Worm (Caenorhabditis elegans) whole organism, late embryonic: ENCODE data around the gene prx-3.

ENCODE experiments used
- ceh-14 ChIP-seq: sonication (generic microtip); optimal IDR thresholded peaks from 2 replicates; lab custom pipeline; 2016; ENCODE audit warnings: missing genotype, missing genetic modification characterization, missing compliant biosample characterization
- ceh-19 ChIP-seq: fragments of 200-800 bp; sonication (Bioruptor generic); optimal IDR thresholded peaks from 2 replicates; lab custom pipeline; 2018; ENCODE audit warnings: mild to moderate bottlenecking, missing genetic modification characterization, missing compliant biosample characterization
- ceh-22 ChIP-seq: sonication (generic microtip); optimal IDR thresholded peaks from 2 replicates; lab custom pipeline; 2017; ENCODE audit warnings: missing biosample characterization, missing genetic modification characterization
- ceh-24 ChIP-seq: sonication (generic microtip); optimal IDR thresholded peaks from 2 replicates; lab custom pipeline; 2016; ENCODE audit warnings: mild to moderate bottlenecking, missing genetic modification characterization, missing compliant biosample characterization
- ceh-31 ChIP-seq: sonication (generic microtip); optimal IDR thresholded peaks from 2 replicates; lab custom pipeline; 2016; ENCODE audit warnings: missing genetic modification characterization, missing compliant biosample characterization
- ceh-34 ChIP-seq: sonication (generic microtip); optimal IDR thresholded peaks from 2 replicates; lab custom pipeline; 2016; ENCODE audit warnings: mild to moderate bottlenecking, missing genetic modification characterization, missing compliant biosample characterization
- ets-4 ChIP-seq: sonication (generic microtip); optimal IDR thresholded peaks from 2 replicates; lab custom pipeline; 2016; ENCODE audit warnings: missing genetic modification characterization, missing compliant biosample characterization
- gmeb-2 ChIP-seq: sonication (generic microtip); optimal IDR thresholded peaks from 2 replicates; lab custom pipeline; 2016; ENCODE audit warnings: missing genetic modification characterization, inconsistent platforms, missing compliant biosample characterization
- hlh-13 ChIP-seq: fragments of 200-800 bp; sonication (Bioruptor generic); optimal IDR thresholded peaks from 2 replicates; lab custom pipeline; 2018; ENCODE audit warnings: mild to moderate bottlenecking, missing genetic modification characterization, missing compliant biosample characterization
- lim-6 ChIP-seq: sonication (generic microtip); optimal IDR thresholded peaks from 2 replicates; lab custom pipeline; 2016; ENCODE audit warnings: missing genetic modification characterization, missing compliant biosample characterization
- nhr-232 ChIP-seq: sonication (generic microtip); optimal IDR thresholded peaks from 2 replicates; lab custom pipeline; 2016; ENCODE audit warnings: missing genetic modification characterization, missing compliant biosample characterization
- pag-3 ChIP-seq: sonication (generic microtip); optimal IDR thresholded peaks from 2 replicates; lab custom pipeline; 2016; ENCODE audit warnings: missing compliant biosample characterization, missing genetic modification characterization, borderline replicate concordance
- ref-2 ChIP-seq: sonication (generic microtip); optimal IDR thresholded peaks from 2 replicates; lab custom pipeline; 2016; ENCODE audit warnings: missing genetic modification characterization, missing compliant biosample characterization
- ttx-3 ChIP-seq: sonication (generic microtip); optimal IDR thresholded peaks from 2 replicates; lab custom pipeline; 2016; ENCODE audit warnings: missing genetic modification reagents, missing genetic modification characterization, missing compliant biosample characterization
- unc-42 ChIP-seq: sonication (generic microtip); optimal IDR thresholded peaks from 2 replicates; lab custom pipeline; 2016; ENCODE audit warnings: missing genotype, missing genetic modification characterization, missing compliant biosample characterization

Gene prx-3

ce11 chrX:6066618-6067017 lies 46.1 kb downstream of the prx-3 start:
- peak; percentile 35 for TF ChIP-seq ref-2 (tag; lab: Kevin White, UChicago)
- no peak for TF ChIP-seq pag-3 (tag; lab: Kevin White, UChicago)

- TF ChIP-seq nhr-232 (tag; lab: Kevin White, UChicago) (no peak), ets-4 (no peak), hlh-13 (no peak)
Observed at ce11 chrX:6065936-6066452, 46.7 kb downstream of the prx-3 start, which contains the start of gene ptr-4. ptr-4 (minus strand) TSS chrX:6065986.

- TF ChIP-seq ceh-24 = no peak
- no peak for TF ChIP-seq gmeb-2
- no peak for TF ChIP-seq ceh-22 (tag; lab: Kevin White, UChicago)
- TF ChIP-seq ttx-3 (tag; lab: Kevin White, UChicago) = no peak
- TF ChIP-seq ceh-19 (GFP tag; lab: Kevin White, UChicago) = no peak
- TF ChIP-seq ceh-34 = no peak
- no peak for TF ChIP-seq unc-42 (tag; lab: Kevin White, UChicago)
- TF ChIP-seq ceh-31 (tag; lab: Kevin White, UChicago) = no peak
- TF ChIP-seq lim-6 (tag; lab: Kevin White, UChicago) = no peak
- no peak for TF ChIP-seq ceh-14 (tag; lab: Kevin White, UChicago)
Observed at ce11 chrX:6064385-6064784, 48.3 kb downstream of the prx-3 start.
